Worm (Caenorhabditis elegans) whole organism, L4 larva: ENCODE results near the gene R53.4.

Source experiments
- ama-1 ChIP-seq: fragments of 150-350 bp; optimal IDR thresholded peaks from 2 replicates; lab custom pipeline; 2014; ENCODE audit warnings: inconsistent platforms, mixed read lengths
- ceh-20 ChIP-seq: fragments of 200-800 bp; sonication (Bioruptor generic); IDR thresholded peaks from 2 replicates; pipeline ENCODE4 v1.3.6; 2022; ENCODE audit warnings: missing genetic modification reagents, missing genetic modification characterization, missing compliant biosample characterization
- ceh-28 ChIP-seq: fragments of 150-350 bp; optimal IDR thresholded peaks from 2 replicates; lab custom pipeline; 2014; ENCODE audit warnings: missing biosample characterization, missing genetic modification reagents, missing genetic modification characterization
- ceh-62 ChIP-seq: sonication (generic microtip); optimal IDR thresholded peaks from 2 replicates; lab custom pipeline; 2017; ENCODE audit warnings: missing biosample characterization, missing genetic modification characterization
- dmd-8 ChIP-seq: fragments of 200-800 bp; sonication (Bioruptor generic); IDR thresholded peaks from 2 replicates; pipeline ENCODE4 v1.3.6; 2022; ENCODE audit warnings: missing genetic modification characterization, missing compliant biosample characterization
- hlh-30 ChIP-seq: sonication (generic microtip); optimal IDR thresholded peaks from 2 replicates; lab custom pipeline; 2017; ENCODE audit warnings: antibody characterized with exemption, mild to moderate bottlenecking, missing genetic modification characterization, missing compliant biosample characterization; ENCODE audit not compliant: insufficient read depth
- jun-1 ChIP-seq: fragments of 150-350 bp; optimal IDR thresholded peaks from 2 replicates; lab custom pipeline; 2014; ENCODE audit warnings: missing biosample characterization, missing genetic modification reagents, missing genetic modification characterization
- lir-3 ChIP-seq: sonication (generic microtip); optimal IDR thresholded peaks from 2 replicates; lab custom pipeline; 2016; ENCODE audit warnings: mild to moderate bottlenecking, missing genetic modification characterization, missing compliant biosample characterization
- lsy-2 ChIP-seq, 2 experiments: fragments of 150-350 bp in 1 of 2; sonication (generic microtip) in 1 of 2; optimal IDR thresholded peaks; 2 replicates each; lab custom pipeline; 2014 to 2017; ENCODE audit warnings: missing biosample characterization in 2 of 2, missing genetic modification characterization in 2 of 2
- mdt-29 ChIP-seq: fragments of 200-800 bp; sonication (Bioruptor generic); IDR thresholded peaks from 2 replicates; pipeline ENCODE4 v1.3.6; 2022; ENCODE audit warnings: missing genetic modification reagents, missing genetic modification characterization, missing compliant biosample characterization
- nhr-11 ChIP-seq: fragments of 150-350 bp; optimal IDR thresholded peaks from 2 replicates; lab custom pipeline; 2014; ENCODE audit warnings: missing biosample characterization, missing genetic modification characterization
- nhr-237 ChIP-seq: sonication (generic microtip); optimal IDR thresholded peaks from 2 replicates; lab custom pipeline; 2017; ENCODE audit warnings: missing biosample characterization, missing genetic modification characterization
- tra-1 ChIP-seq: fragments of 200-800 bp; sonication (Bioruptor generic); IDR thresholded peaks from 2 replicates; pipeline ENCODE4 v1.3.6; 2022; ENCODE audit warnings: missing genetic modification reagents, missing genetic modification characterization, missing compliant biosample characterization
- zag-1 ChIP-seq: fragments of 150-350 bp; optimal IDR thresholded peaks from 2 replicates; lab custom pipeline; 2014; ENCODE audit warnings: missing biosample characterization, missing genetic modification characterization

DNA sequence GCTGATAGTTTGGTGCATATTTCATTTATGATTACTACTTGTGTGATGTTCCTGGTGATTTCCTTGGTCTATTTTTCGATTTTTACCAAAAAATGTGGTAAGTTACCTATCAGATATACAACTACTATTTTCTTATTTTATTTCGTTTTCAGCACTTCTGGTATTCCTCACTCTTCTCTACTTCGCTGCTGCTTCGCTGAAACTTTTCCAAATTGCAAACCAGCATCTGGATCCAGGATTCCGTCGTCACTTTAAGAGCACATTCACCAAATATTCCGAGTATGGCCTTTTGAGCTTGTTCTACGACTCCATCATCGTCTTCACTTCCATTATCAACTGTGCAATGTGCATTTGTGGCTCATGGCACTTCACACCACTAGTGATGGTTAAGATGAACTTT lies 40.7 kb upstream of the R53.4 start:
- TF ChIP-seq jun-1 (tag; lab: Kevin White, UChicago) = no peak
- TF ChIP-seq nhr-11 (tag; lab: Kevin White, UChicago) = no peak
- no peak for TF ChIP-seq dmd-8 (GFP tag; lab: Robert Waterston, UW)
- no peak for TF ChIP-seq lsy-2 (tag; optimal IDR thresholded peaks at IDR 0.05; lab: Kevin White, UChicago)
- no peak for TF ChIP-seq zag-1 (tag; lab: Kevin White, UChicago)
- TF ChIP-seq hlh-30 (tag; lab: Kevin White, UChicago) = no peak
- no peak for TF ChIP-seq ceh-62
- TF ChIP-seq lir-3 (tag; lab: Kevin White, UChicago) = no peak
- no peak for TF ChIP-seq ceh-28 (tag; lab: Kevin White, UChicago)
- TF ChIP-seq tra-1 (GFP tag; lab: Robert Waterston, UW) = no peak
- TF ChIP-seq nhr-237 = no peak
- no peak for TF ChIP-seq mdt-29
- TF ChIP-seq ceh-20 (GFP tag; lab: Robert Waterston, UW) = no peak
- TF ChIP-seq ama-1 = no peak
